Worm (Caenorhabditis elegans) whole organism, young adult: ENCODE results near the gene W02B12.16.

Source experiments
- B0336.3 ChIP-seq: fragments of 200-800 bp; sonication (Bioruptor generic); IDR thresholded peaks from 2 replicates; pipeline ENCODE4 v1.3.6; 2022; ENCODE audit warnings: missing genetic modification characterization, missing compliant biosample characterization
- D2030.7 ChIP-seq: fragments of 200-800 bp; sonication (Bioruptor generic); IDR thresholded peaks from 2 replicates; pipeline ENCODE4 v1.3.6; 2022; ENCODE audit warnings: missing genetic modification reagents, missing genetic modification characterization, missing compliant biosample characterization
- F23B12.7 ChIP-seq: sonication (generic microtip); optimal IDR thresholded peaks from 2 replicates; lab custom pipeline; 2017; ENCODE audit warnings: missing genetic modification characterization, mild to moderate bottlenecking, missing compliant biosample characterization, antibody characterized with exemption, moderate library complexity; ENCODE audit not compliant: insufficient read depth
- F49E8.2 ChIP-seq: sonication (generic microtip); optimal IDR thresholded peaks from 3 replicates; lab custom pipeline; 2017; ENCODE audit warnings: missing genetic modification characterization, mild to moderate bottlenecking, missing compliant biosample characterization, antibody characterized with exemption, moderate library complexity; ENCODE audit not compliant: insufficient read depth
- F52B5.7 ChIP-seq: sonication (generic microtip); optimal IDR thresholded peaks from 2 replicates; lab custom pipeline; 2016; ENCODE audit warnings: mild to moderate bottlenecking, missing genetic modification characterization, missing compliant biosample characterization
- F55B11.4 ChIP-seq: sonication (generic microtip); optimal IDR thresholded peaks from 2 replicates; lab custom pipeline; 2016; ENCODE audit warnings: missing compliant biosample characterization, missing genetic modification characterization, borderline replicate concordance; ENCODE audit not compliant: insufficient read depth
- F57A8.1 ChIP-seq: fragments of 200-800 bp; sonication (Bioruptor generic); optimal IDR thresholded peaks from 2 replicates; lab custom pipeline; 2018; ENCODE audit warnings: mild to moderate bottlenecking, missing genetic modification characterization, moderate library complexity, missing compliant biosample characterization
- K12H6.12 ChIP-seq: fragments of 200-800 bp; sonication (Bioruptor generic); optimal IDR thresholded peaks from 2 replicates; lab custom pipeline; 2018; ENCODE audit warnings: mild to moderate bottlenecking, missing genetic modification characterization, missing compliant biosample characterization
- T07F8.4 ChIP-seq: sonication (generic microtip); optimal IDR thresholded peaks from 2 replicates; lab custom pipeline; 2016; ENCODE audit warnings: mild to moderate bottlenecking, missing genetic modification characterization, moderate library complexity, missing compliant biosample characterization
- Y56A3A.18 ChIP-seq: fragments of 200-800 bp; sonication (Bioruptor generic); IDR thresholded peaks from 2 replicates; pipeline ENCODE4 v1.3.6; 2022; ENCODE audit warnings: missing genetic modification reagents, missing genetic modification characterization, missing compliant biosample characterization
- Y79H2A.3 ChIP-seq: fragments of 200-800 bp; sonication (Bioruptor generic); conservative IDR thresholded peaks from 2 replicates; pipeline ENCODE4 v1.3.6; 2022; ENCODE audit warnings: missing genetic modification reagents, missing genetic modification characterization, missing compliant biosample characterization
- akir-1 ChIP-seq: fragments of 200-800 bp; sonication (Bioruptor generic); optimal IDR thresholded peaks from 2 replicates; lab custom pipeline; 2018; ENCODE audit warnings: mild to moderate bottlenecking, missing genetic modification characterization, moderate library complexity, missing compliant biosample characterization
- atf-7 ChIP-seq: sonication (generic microtip); optimal IDR thresholded peaks from 2 replicates; lab custom pipeline; 2017; ENCODE audit warnings: mild to moderate bottlenecking, missing genetic modification characterization, missing compliant biosample characterization
- athp-1 ChIP-seq: sonication (generic microtip); optimal IDR thresholded peaks from 2 replicates; lab custom pipeline; 2017; ENCODE audit warnings: mild to moderate bottlenecking, missing genetic modification characterization, missing compliant biosample characterization
- bed-2 ChIP-seq: fragments of 200-800 bp; sonication (Bioruptor generic); IDR thresholded peaks from 2 replicates; pipeline ENCODE4 v1.3.6; 2022; ENCODE audit warnings: missing genetic modification reagents, missing genetic modification characterization, missing compliant biosample characterization
- ccch-3 ChIP-seq: fragments of 200-800 bp; sonication (Bioruptor generic); optimal IDR thresholded peaks from 2 replicates; lab custom pipeline; 2018; ENCODE audit warnings: mild to moderate bottlenecking, missing genetic modification characterization, missing compliant biosample characterization
- cebp-2 ChIP-seq: fragments of 200-800 bp; sonication (Bioruptor generic); IDR thresholded peaks from 2 replicates; pipeline ENCODE4 v1.3.6; 2022; ENCODE audit warnings: missing genetic modification characterization, missing compliant biosample characterization
- ceh-40 ChIP-seq: fragments of 200-800 bp; sonication (Bioruptor generic); IDR thresholded peaks from 2 replicates; pipeline ENCODE4 v1.3.6; 2022; ENCODE audit warnings: missing genetic modification characterization, missing compliant biosample characterization
- dpff-1 ChIP-seq: sonication (generic microtip); optimal IDR thresholded peaks from 2 replicates; lab custom pipeline; 2017; ENCODE audit warnings: mild to moderate bottlenecking, missing genetic modification characterization, missing compliant biosample characterization
- egl-44 ChIP-seq: fragments of 200-800 bp; sonication (Bioruptor generic); IDR thresholded peaks from 2 replicates; pipeline ENCODE4 v1.3.6; 2022; ENCODE audit warnings: missing genetic modification reagents, missing genetic modification characterization, missing compliant biosample characterization
- fkh-3 ChIP-seq: sonication (generic microtip); optimal IDR thresholded peaks from 2 replicates; lab custom pipeline; 2016; ENCODE audit warnings: mild to moderate bottlenecking, missing genetic modification characterization, missing compliant biosample characterization
- him-1 ChIP-seq: sonication (generic microtip); optimal IDR thresholded peaks from 2 replicates; lab custom pipeline; 2016; ENCODE audit warnings: missing genotype, missing genetic modification reagents, missing genetic modification characterization, missing compliant biosample characterization
- hrde-1 ChIP-seq: sonication (generic microtip); optimal IDR thresholded peaks from 2 replicates; lab custom pipeline; 2016; ENCODE audit warnings: missing genetic modification characterization, mild to moderate bottlenecking, missing compliant biosample characterization, moderate library complexity, missing genotype, missing genetic modification reagents, borderline replicate concordance
- hsf-1 ChIP-seq: fragments of 200-800 bp; sonication (Bioruptor generic); IDR thresholded peaks from 2 replicates; pipeline ENCODE4 v1.3.6; 2022; ENCODE audit warnings: missing genetic modification reagents, missing genetic modification characterization, missing compliant biosample characterization
- lag-1 ChIP-seq: fragments of 200-800 bp; sonication (Bioruptor generic); IDR thresholded peaks from 2 replicates; pipeline ENCODE4 v1.3.6; 2022; ENCODE audit warnings: missing genetic modification reagents, missing genetic modification characterization, missing compliant biosample characterization
- let-526 ChIP-seq: fragments of 200-800 bp; sonication (Bioruptor generic); IDR thresholded peaks from 2 replicates; pipeline ENCODE4 v1.3.6; 2022; ENCODE audit warnings: missing genetic modification reagents, missing genetic modification characterization, missing compliant biosample characterization
- lin-54 ChIP-seq: fragments of 200-800 bp; sonication (Bioruptor generic); optimal IDR thresholded peaks from 2 replicates; lab custom pipeline; 2018; ENCODE audit warnings: mild to moderate bottlenecking, missing genetic modification characterization, missing compliant biosample characterization
- lsl-1 ChIP-seq: fragments of 200-800 bp; sonication (Bioruptor generic); optimal IDR thresholded peaks from 2 replicates; lab custom pipeline; 2018; ENCODE audit warnings: mild to moderate bottlenecking, missing genetic modification characterization, moderate library complexity, missing compliant biosample characterization
- madf-10 ChIP-seq: sonication (generic microtip); optimal IDR thresholded peaks from 2 replicates; lab custom pipeline; 2016; ENCODE audit warnings: mild to moderate bottlenecking, missing genetic modification characterization, missing compliant biosample characterization
- mcd-1 ChIP-seq: fragments of 200-800 bp; sonication (Bioruptor generic); IDR thresholded peaks from 2 replicates; pipeline ENCODE4 v1.3.6; 2022; ENCODE audit warnings: missing genetic modification reagents, missing genetic modification characterization, missing compliant biosample characterization
- mes-4 ChIP-seq: sonication (generic microtip); optimal IDR thresholded peaks from 2 replicates; lab custom pipeline; 2016; ENCODE audit warnings: missing genotype, missing genetic modification characterization, missing compliant biosample characterization
- nfya-1 ChIP-seq: sonication (generic microtip); optimal IDR thresholded peaks from 2 replicates; lab custom pipeline; 2017; ENCODE audit warnings: antibody characterized with exemption, missing compliant biosample characterization, missing genetic modification characterization, borderline replicate concordance; ENCODE audit not compliant: insufficient read depth
- nfya-2 ChIP-seq: fragments of 200-800 bp; sonication (Bioruptor generic); IDR thresholded peaks from 2 replicates; pipeline ENCODE4 v1.3.6; 2022; ENCODE audit warnings: missing genetic modification reagents, missing genetic modification characterization, missing compliant biosample characterization
- nhr-120 ChIP-seq: fragments of 200-800 bp; sonication (Bioruptor generic); IDR thresholded peaks from 2 replicates; pipeline ENCODE4 v1.3.6; 2022; ENCODE audit warnings: missing genetic modification characterization, missing compliant biosample characterization
- nhr-179 ChIP-seq: sonication (generic microtip); optimal IDR thresholded peaks from 2 replicates; lab custom pipeline; 2016; ENCODE audit warnings: mild to moderate bottlenecking, missing genetic modification characterization, missing compliant biosample characterization
- nhr-90 ChIP-seq: sonication (generic microtip); optimal IDR thresholded peaks from 2 replicates; lab custom pipeline; 2016; ENCODE audit warnings: missing genotype, mild to moderate bottlenecking, missing genetic modification characterization, missing compliant biosample characterization
- pha-4 ChIP-seq: fragments of 150-350 bp; sonication (generic microtip); optimal IDR thresholded peaks from 2 replicates; lab custom pipeline; 2014; ENCODE audit warnings: missing biosample characterization, missing genetic modification reagents, missing genetic modification characterization
- repo-1 ChIP-seq: sonication (generic microtip); optimal IDR thresholded peaks from 2 replicates; lab custom pipeline; 2017; ENCODE audit warnings: mild to moderate bottlenecking, missing genetic modification characterization, missing compliant biosample characterization
- sea-2 ChIP-seq: fragments of 200-800 bp; sonication (Bioruptor generic); IDR thresholded peaks from 2 replicates; pipeline ENCODE4 v1.3.6; 2022; ENCODE audit warnings: missing genetic modification characterization, missing compliant biosample characterization
- somi-1 ChIP-seq: fragments of 200-800 bp; sonication (Bioruptor generic); optimal IDR thresholded peaks from 2 replicates; lab custom pipeline; 2018; ENCODE audit warnings: mild to moderate bottlenecking, missing genetic modification characterization, missing compliant biosample characterization
- zfh-2 ChIP-seq: fragments of 200-800 bp; sonication (Bioruptor generic); conservative IDR thresholded peaks from 2 replicates; pipeline ENCODE4 v1.3.6; 2022; ENCODE audit warnings: missing genetic modification reagents, missing genetic modification characterization, missing compliant biosample characterization
- ztf-25 ChIP-seq: fragments of 200-800 bp; sonication (Bioruptor generic); IDR thresholded peaks from 2 replicates; pipeline ENCODE4 v1.3.6; 2022; ENCODE audit warnings: missing genetic modification reagents, missing genetic modification characterization, missing compliant biosample characterization
- ztf-28 ChIP-seq: fragments of 200-800 bp; sonication (Bioruptor generic); IDR thresholded peaks from 2 replicates; pipeline ENCODE4 v1.3.6; 2022; ENCODE audit warnings: missing genetic modification reagents, missing genetic modification characterization, missing compliant biosample characterization
- ztf-3 ChIP-seq: fragments of 200-800 bp; sonication (Bioruptor generic); optimal IDR thresholded peaks from 2 replicates; lab custom pipeline; 2018; ENCODE audit warnings: mild to moderate bottlenecking, missing genetic modification characterization, missing compliant biosample characterization

The W02B12.16 gene

ce11 chrII:11484600-11484999 lies 8.3 kb upstream of the W02B12.16 start (continued):
- TF ChIP-seq repo-1 (tag; lab: Kevin White, UChicago) (peak; percentile 87), zfh-2 (GFP tag; lab: Robert Waterston, UW) (peak; percentile 83), akir-1 (GFP tag; lab: Kevin White, UChicago) (peak; percentile 66), somi-1 (peak; percentile 88), ztf-28 (GFP tag; lab: Robert Waterston, UW) (peak; percentile 75; the same call in 1 of the 2 replicates), let-526 (GFP tag; lab: Robert Waterston, UW) (0 out of 2 replicates have a peak, but pooled peaks have one; percentile 79), F57A8.1 (GFP tag; lab: Kevin White, UChicago) (peak; percentile 98), ztf-25 (GFP tag; lab: Robert Waterston, UW) (peak; percentile 97), egl-44 (GFP tag; lab: Robert Waterston, UW) (peak; percentile 97), B0336.3 (peak; percentile 87), lin-54 (GFP tag; lab: Kevin White, UChicago) (peak; percentile 81), nhr-120 (GFP tag; lab: Robert Waterston, UW) (peak; percentile 97), Y56A3A.18 (GFP tag; lab: Robert Waterston, UW) (peak; percentile 88), atf-7 (tag; lab: Kevin White, UChicago) (peak; percentile 86), lag-1 (GFP tag; lab: Robert Waterston, UW) (peak; percentile 87; the same call in 1 of the 2 replicates), F23B12.7 (tag; lab: Kevin White, UChicago) (peak; percentile 89), him-1 (peak; percentile 98), cebp-2 (GFP tag; lab: Robert Waterston, UW) (peak; percentile 97), K12H6.12 (peak; percentile 77), F55B11.4 (no peak), nhr-179 (tag; lab: Kevin White, UChicago) (peak; percentile 75), F49E8.2 (tag; lab: Kevin White, UChicago) (peak; percentile 24), ceh-40 (peak; percentile 71; the same call in 1 of the 2 replicates), bed-2 (GFP tag; lab: Robert Waterston, UW) (no peak), mcd-1 (GFP tag; lab: Robert Waterston, UW) (peak; percentile 83), sea-2 (GFP tag; lab: Robert Waterston, UW) (peak; percentile 86), T07F8.4 (peak; percentile 93), dpff-1 (tag; lab: Kevin White, UChicago) (peak; percentile 52), F52B5.7 (tag; lab: Kevin White, UChicago) (peak; percentile 98), athp-1 (tag; lab: Kevin White, UChicago) (peak; percentile 91), Y79H2A.3 (GFP tag; lab: Robert Waterston, UW) (peak; percentile 61; the same call in 1 of the 2 replicates), ccch-3 (peak; percentile 67), mes-4 (tag; lab: Kevin White, UChicago) (peak; percentile 90), D2030.7 (GFP tag; lab: Robert Waterston, UW) (peak; percentile 90), nfya-2 (0 out of 2 replicates have a peak, but pooled peaks have one; percentile 46), ztf-3 (peak; percentile 41), nhr-90 (tag; lab: Kevin White, UChicago) (peak; percentile 97)
- TF ChIP-seq, all 124 proteins: peak for 118

DNA sequence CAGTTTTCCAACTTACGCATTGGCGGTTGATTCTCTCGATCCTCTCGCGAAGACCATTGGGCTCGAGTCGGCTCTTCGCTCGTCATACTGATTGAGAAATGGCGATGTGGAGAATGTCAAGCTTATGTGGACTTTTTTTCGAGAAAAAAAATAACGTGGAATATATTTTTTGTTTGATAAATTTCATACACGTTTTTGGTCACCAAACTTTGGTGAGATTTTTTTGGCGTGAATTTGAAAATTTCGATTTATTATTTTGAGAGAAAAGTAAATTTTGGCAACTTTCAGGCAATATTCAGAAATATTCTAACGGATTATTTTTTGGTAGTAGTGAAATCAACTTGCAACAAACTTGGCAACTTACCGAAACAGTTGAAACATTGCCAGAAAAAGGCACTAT lies 2.8 kb upstream of the W02B12.16 start, which contains the start of gene W02B12.12:
TSS of gene W02B12.12 (minus strand) at position 101 of the 400 bp plus-strand sequence.
- TF ChIP-seq hsf-1 (GFP tag; lab: Robert Waterston, UW) (no peak), athp-1 (tag; lab: Kevin White, UChicago) (no peak), F52B5.7 (tag; lab: Kevin White, UChicago) (no peak), ccch-3 (no peak), madf-10 (no peak), fkh-3 (tag; lab: Kevin White, UChicago) (no peak), F57A8.1 (GFP tag; lab: Kevin White, UChicago) (no peak), pha-4 (tag; lab: Kevin White, UChicago) (no peak), nfya-1 (tag; lab: Kevin White, UChicago) (no peak), hrde-1 (tag; lab: Kevin White, UChicago) (no peak), lsl-1 (no peak), ztf-25 (GFP tag; lab: Robert Waterston, UW) (no peak), mes-4 (tag; lab: Kevin White, UChicago) (no peak)
- TF ChIP-seq, all 124 proteins: peak for 0
